Worm (Caenorhabditis elegans): ENCODE results near the gene lin-9.

DNA sequence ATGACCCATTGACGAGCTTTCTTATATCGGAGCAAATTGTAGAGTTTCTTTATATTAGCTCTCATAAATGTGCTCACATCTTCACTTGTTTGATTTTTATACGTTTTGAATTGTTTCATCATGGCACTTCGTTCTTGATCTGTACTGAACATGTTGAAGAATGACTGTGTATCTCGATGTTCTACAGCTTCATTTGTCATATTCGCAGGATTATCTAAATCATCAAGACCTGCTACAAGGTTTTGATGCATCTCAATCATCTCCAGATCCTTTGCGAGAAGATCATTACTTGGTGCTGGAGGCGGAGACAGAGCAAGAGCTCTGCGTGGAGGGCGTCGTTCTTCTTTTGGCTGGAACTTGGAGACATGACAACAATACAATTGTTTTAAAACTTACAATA lies 668 bp downstream of the lin-9 start:
- TF ChIP-seq lsy-2 (tag; optimal IDR thresholded peaks at IDR 0.05) (no peak), mab-5 (tag; optimal IDR thresholded peaks at IDR 0.05) (no peak), snpc-4 (tag; optimal IDR thresholded peaks at IDR 0.05) (no peak), pha-4 (tag; optimal IDR thresholded peaks at IDR 0.05) (no peak), ces-1 (GFP tag; optimal IDR thresholded peaks at IDR 0.05) (no peak), nhr-12 (tag; optimal IDR thresholded peaks at IDR 0.05) (no peak), blmp-1 (tag; optimal IDR thresholded peaks at IDR 0.05) (no peak), elt-3 (tag; optimal IDR thresholded peaks at IDR 0.05) (no peak), ztf-11 (tag; optimal IDR thresholded peaks at IDR 0.05) (no peak), unc-62 (GFP tag; optimal IDR thresholded peaks at IDR 0.05) (no peak), sptf-1 (tag; optimal IDR thresholded peaks at IDR 0.05) (no peak), unc-120 (tag; optimal IDR thresholded peaks at IDR 0.05; ENCODE audit: poor library complexity, severe bottlenecking) (no peak), nhr-237 (tag; optimal IDR thresholded peaks at IDR 0.05) (no peak), mep-1 (tag; optimal IDR thresholded peaks at IDR 0.05) (no peak)

All from whole organism, mixed stage, embryonic.